Worm (Caenorhabditis elegans) whole organism, L4 larva: ENCODE data around the gene tag-329.

ENCODE experiments used
- D1046.2 ChIP-seq: fragments of 200-800 bp; sonication (Bioruptor generic); IDR thresholded peaks from 2 replicates; pipeline ENCODE4 v1.3.6; 2022; ENCODE audit warnings: missing genetic modification characterization, missing compliant biosample characterization
- F10B5.3 ChIP-seq: sonication (generic microtip); optimal IDR thresholded peaks from 2 replicates; lab custom pipeline; 2016; ENCODE audit warnings: mild to moderate bottlenecking, missing genetic modification characterization, missing compliant biosample characterization
- T20F7.1 ChIP-seq: fragments of 200-800 bp; sonication (Bioruptor generic); optimal IDR thresholded peaks from 2 replicates; lab custom pipeline; 2018; ENCODE audit warnings: mild to moderate bottlenecking, missing genetic modification characterization, missing compliant biosample characterization
- Y48G9A.11 ChIP-seq: fragments of 200-800 bp; sonication (Bioruptor generic); IDR thresholded peaks from 2 replicates; pipeline ENCODE4 v1.3.6; 2022; ENCODE audit warnings: missing genetic modification reagents, missing genetic modification characterization, missing compliant biosample characterization
- Y75B8A.6 ChIP-seq: fragments of 200-800 bp; sonication (Bioruptor generic); IDR thresholded peaks from 2 replicates; pipeline ENCODE4 v1.3.6; 2022; ENCODE audit warnings: missing genetic modification reagents, missing genetic modification characterization, missing compliant biosample characterization
- ZK546.5 ChIP-seq, 2 experiments: sonication (generic microtip); optimal IDR thresholded peaks; 2 replicates each; lab custom pipeline; 2017; ENCODE audit warnings: missing biosample characterization in 2 of 2, missing genetic modification characterization in 2 of 2
- aha-1 ChIP-seq: fragments of 150-350 bp; peaks from one replicate; lab custom pipeline; 2014; ENCODE audit warnings: missing biosample characterization, missing genetic modification characterization
- aly-2 ChIP-seq: sonication (generic microtip); optimal IDR thresholded peaks from 2 replicates; lab custom pipeline; 2018; ENCODE audit warnings: missing biosample characterization, missing genetic modification characterization
- attf-4 ChIP-seq: sonication (generic microtip); optimal IDR thresholded peaks from 3 replicates; lab custom pipeline; 2017; ENCODE audit warnings: missing biosample characterization, missing genetic modification characterization
- ceh-32 ChIP-seq: sonication (generic microtip); optimal IDR thresholded peaks from 2 replicates; lab custom pipeline; 2016; ENCODE audit warnings: mild to moderate bottlenecking, missing genetic modification characterization, missing compliant biosample characterization; ENCODE audit not compliant: poor library complexity
- ceh-44 ChIP-seq: fragments of 200-800 bp; sonication (Bioruptor generic); IDR thresholded peaks from 2 replicates; pipeline ENCODE4 v1.3.6; 2022; ENCODE audit warnings: missing genetic modification reagents, missing genetic modification characterization, missing compliant biosample characterization
- ceh-82 ChIP-seq: sonication (generic microtip); optimal IDR thresholded peaks from 2 replicates; lab custom pipeline; 2017; ENCODE audit warnings: missing biosample characterization, missing genetic modification characterization
- cey-2 ChIP-seq: sonication (generic microtip); optimal IDR thresholded peaks from 3 replicates; lab custom pipeline; 2017; ENCODE audit warnings: missing genetic modification characterization, mild to moderate bottlenecking, missing compliant biosample characterization, antibody characterized with exemption, borderline replicate concordance; ENCODE audit not compliant: insufficient read depth
- ctbp-1 ChIP-seq: fragments of 200-800 bp; sonication (Bioruptor generic); IDR thresholded peaks from 2 replicates; pipeline ENCODE4 v1.3.6; 2022; ENCODE audit warnings: missing genetic modification reagents, missing genetic modification characterization, missing compliant biosample characterization
- daf-16 ChIP-seq, 3 experiments: sonication (generic microtip); optimal IDR thresholded peaks; 2 replicates each; lab custom pipeline; 2016 to 2017; ENCODE audit warnings: missing genetic modification characterization in 3 of 3, missing genetic modification reagents in 3 of 3, mild to moderate bottlenecking in 2 of 3, missing compliant biosample characterization in 2 of 3, missing biosample characterization in 1 of 3, moderate library complexity in 1 of 3
- daf-19 ChIP-seq: fragments of 200-800 bp; sonication (Bioruptor generic); conservative IDR thresholded peaks from 2 replicates; pipeline ENCODE4 v1.3.6; 2022; ENCODE audit warnings: missing genetic modification characterization, missing compliant biosample characterization
- duxl-1 ChIP-seq: sonication (generic microtip); optimal IDR thresholded peaks from 2 replicates; lab custom pipeline; 2016; ENCODE audit warnings: mild to moderate bottlenecking, missing genetic modification characterization, moderate library complexity, missing compliant biosample characterization; ENCODE audit not compliant: poor library complexity
- dve-1 ChIP-seq: sonication (generic microtip); optimal IDR thresholded peaks from 2 replicates; lab custom pipeline; 2017; ENCODE audit warnings: antibody characterized with exemption, mild to moderate bottlenecking, missing genetic modification characterization, missing compliant biosample characterization; ENCODE audit not compliant: insufficient read depth
- egl-27 ChIP-seq: sonication (generic microtip); optimal IDR thresholded peaks from 3 replicates; lab custom pipeline; 2017; ENCODE audit warnings: missing biosample characterization, missing genetic modification reagents, missing genetic modification characterization
- fkh-10 ChIP-seq: fragments of 150-350 bp; optimal IDR thresholded peaks from 2 replicates; lab custom pipeline; 2014; ENCODE audit warnings: missing biosample characterization, missing genetic modification reagents, missing genetic modification characterization
- gei-8 ChIP-seq: fragments of 200-800 bp; sonication (Bioruptor generic); optimal IDR thresholded peaks from 2 replicates; lab custom pipeline; 2018; ENCODE audit warnings: mild to moderate bottlenecking, missing genetic modification characterization, missing compliant biosample characterization
- hlh-11 ChIP-seq: fragments of 200-800 bp; sonication (Bioruptor generic); optimal IDR thresholded peaks from 2 replicates; lab custom pipeline; 2018; ENCODE audit warnings: mild to moderate bottlenecking, missing genetic modification characterization, missing compliant biosample characterization
- lin-13 ChIP-seq: fragments of 150-350 bp; optimal IDR thresholded peaks from 2 replicates; lab custom pipeline; 2014; ENCODE audit warnings: missing biosample characterization, missing genetic modification reagents, missing genetic modification characterization
- lir-3 ChIP-seq: sonication (generic microtip); optimal IDR thresholded peaks from 2 replicates; lab custom pipeline; 2016; ENCODE audit warnings: mild to moderate bottlenecking, missing genetic modification characterization, missing compliant biosample characterization
- lsy-2 ChIP-seq, 2 experiments: fragments of 150-350 bp in 1 of 2; sonication (generic microtip) in 1 of 2; optimal IDR thresholded peaks; 2 replicates each; lab custom pipeline; 2014 to 2017; ENCODE audit warnings: missing biosample characterization in 2 of 2, missing genetic modification characterization in 2 of 2
- madf-9 ChIP-seq: fragments of 200-800 bp; sonication (Bioruptor generic); conservative IDR thresholded peaks from 2 replicates; pipeline ENCODE4 v1.3.6; 2022; ENCODE audit warnings: missing genetic modification reagents, missing genetic modification characterization, missing compliant biosample characterization
- mdl-1 ChIP-seq, 2 experiments: fragments of 150-350 bp in 1 of 2; sonication (generic microtip) in 1 of 2; optimal IDR thresholded peaks; 2 replicates each; lab custom pipeline; 2014 to 2017; ENCODE audit warnings: missing biosample characterization in 2 of 2, missing genetic modification characterization in 2 of 2
- mdt-29 ChIP-seq: fragments of 200-800 bp; sonication (Bioruptor generic); IDR thresholded peaks from 2 replicates; pipeline ENCODE4 v1.3.6; 2022; ENCODE audit warnings: missing genetic modification reagents, missing genetic modification characterization, missing compliant biosample characterization
- mxl-2 ChIP-seq: fragments of 200-800 bp; sonication (Bioruptor generic); conservative IDR thresholded peaks from 2 replicates; pipeline ENCODE4 v1.3.6; 2022; ENCODE audit warnings: missing genetic modification reagents, missing genetic modification characterization, missing compliant biosample characterization
- nhr-11 ChIP-seq: fragments of 150-350 bp; optimal IDR thresholded peaks from 2 replicates; lab custom pipeline; 2014; ENCODE audit warnings: missing biosample characterization, missing genetic modification characterization
- nhr-237 ChIP-seq: sonication (generic microtip); optimal IDR thresholded peaks from 2 replicates; lab custom pipeline; 2017; ENCODE audit warnings: missing biosample characterization, missing genetic modification characterization
- nhr-28 ChIP-seq: fragments of 150-350 bp; optimal IDR thresholded peaks from 2 replicates; lab custom pipeline; 2014; ENCODE audit warnings: missing biosample characterization, missing genetic modification characterization
- nhr-42 ChIP-seq: fragments of 200-800 bp; sonication (Bioruptor generic); IDR thresholded peaks from 2 replicates; pipeline ENCODE4 v1.3.6; 2022; ENCODE audit warnings: missing genetic modification characterization, missing compliant biosample characterization
- nhr-76 ChIP-seq: fragments of 150-350 bp; optimal IDR thresholded peaks from 2 replicates; lab custom pipeline; 2014; ENCODE audit warnings: missing biosample characterization, missing genetic modification characterization
- nhr-77 ChIP-seq: fragments of 150-350 bp; optimal IDR thresholded peaks from 2 replicates; lab custom pipeline; 2014; ENCODE audit warnings: missing biosample characterization, missing genetic modification characterization
- pha-4 ChIP-seq, 2 experiments: fragments of 150-350 bp in 1 of 2; fragments of 200-800 bp in 1 of 2; sonication (Bioruptor generic) in 1 of 2; IDR thresholded peaks in 1 of 2; optimal IDR thresholded peaks in 1 of 2; 2 replicates each; pipeline versions ENCODE4 v1.3.6 to Lab custom; 2014 to 2022; ENCODE audit warnings: missing genetic modification characterization in 2 of 2, missing genetic modification reagents in 2 of 2, missing biosample characterization in 1 of 2, missing compliant biosample characterization in 1 of 2
- pqm-1 ChIP-seq: sonication (generic microtip); optimal IDR thresholded peaks from 2 replicates; lab custom pipeline; 2017; ENCODE audit warnings: missing biosample characterization, missing genetic modification characterization
- saeg-2 ChIP-seq: fragments of 200-800 bp; sonication (Bioruptor generic); IDR thresholded peaks from 2 replicates; pipeline ENCODE4 v1.3.6; 2022; ENCODE audit warnings: missing genetic modification reagents, missing genetic modification characterization, missing compliant biosample characterization
- sdz-12 ChIP-seq: fragments of 200-800 bp; sonication (Bioruptor generic); optimal IDR thresholded peaks from 2 replicates; lab custom pipeline; 2018; ENCODE audit warnings: mild to moderate bottlenecking, missing genetic modification characterization, missing compliant biosample characterization
- set-16 ChIP-seq: fragments of 200-800 bp; sonication (Bioruptor generic); IDR thresholded peaks from 2 replicates; pipeline ENCODE4 v1.3.6; 2022; ENCODE audit warnings: missing genetic modification reagents, missing genetic modification characterization, missing compliant biosample characterization
- skn-1 ChIP-seq: fragments of 150-350 bp; optimal IDR thresholded peaks from 2 replicates; lab custom pipeline; 2014; ENCODE audit warnings: missing biosample characterization, missing genetic modification characterization
- snpc-1.2 ChIP-seq: fragments of 200-800 bp; sonication (Bioruptor generic); IDR thresholded peaks from 2 replicates; pipeline ENCODE4 v1.3.6; 2022; ENCODE audit warnings: missing genetic modification reagents, missing genetic modification characterization, missing compliant biosample characterization
- snpc-4 ChIP-seq: fragments of 150-350 bp; optimal IDR thresholded peaks from 2 replicates; lab custom pipeline; 2014; ENCODE audit warnings: missing biosample characterization, missing genetic modification characterization
- spr-3 ChIP-seq: fragments of 200-800 bp; sonication (Bioruptor generic); optimal IDR thresholded peaks from 2 replicates; lab custom pipeline; 2018; ENCODE audit warnings: mild to moderate bottlenecking, missing genetic modification characterization, missing compliant biosample characterization
- unc-39 ChIP-seq: sonication (generic microtip); optimal IDR thresholded peaks from 2 replicates; lab custom pipeline; 2017; ENCODE audit warnings: missing biosample characterization, missing genetic modification characterization
- zip-2 ChIP-seq: fragments of 150-350 bp; optimal IDR thresholded peaks from 2 replicates; lab custom pipeline; 2014; ENCODE audit warnings: missing biosample characterization, missing genetic modification characterization
- ztf-11 ChIP-seq: fragments of 150-350 bp; optimal IDR thresholded peaks from 2 replicates; lab custom pipeline; 2014; ENCODE audit warnings: missing biosample characterization, missing genetic modification characterization

The tag-329 gene

DNA sequence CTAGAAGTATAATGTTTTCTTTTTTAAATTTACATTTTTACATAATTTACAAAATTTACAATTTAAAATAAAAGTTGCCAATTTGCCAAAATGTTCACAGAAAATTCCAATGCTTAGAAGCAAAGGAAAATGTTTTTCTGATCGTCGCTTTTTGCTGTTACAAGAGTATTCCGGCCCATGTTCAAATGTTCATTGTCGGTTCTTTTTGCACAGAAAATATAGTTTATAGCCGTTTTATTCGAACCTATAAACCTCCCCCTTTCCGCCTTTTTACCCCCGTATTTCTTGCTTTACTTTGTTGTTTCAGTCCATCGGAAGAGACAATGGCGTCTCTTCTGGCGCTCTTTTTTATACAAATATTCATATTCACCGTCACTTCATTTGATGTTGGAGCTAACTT, at the start of gene tag-329:
Gene tag-329 (plus strand): TSS at position 301 of the 400 bp plus-strand sequence.
- TF ChIP-seq Y48G9A.11 (no peak), ctbp-1 (GFP tag; lab: Robert Waterston, UW) (no peak), ceh-44 (GFP tag; lab: Robert Waterston, UW) (no peak), nhr-28 (tag; lab: Kevin White, UChicago) (no peak), snpc-4 (no peak), aha-1 (tag; lab: Kevin White, UChicago) (no peak), fkh-10 (GFP tag; lab: Kevin White, UChicago) (no peak), ceh-32 (no peak), spr-3 (GFP tag; lab: Kevin White, UChicago) (no peak), nhr-76 (tag; lab: Kevin White, UChicago) (no peak), unc-39 (tag; lab: Kevin White, UChicago) (no peak), attf-4 (no peak), ceh-82 (tag; lab: Kevin White, UChicago) (no peak), set-16 (no peak), pha-4 (GFP tag; IDR thresholded peaks at IDR 0.05; lab: Robert Waterston, UW) (no peak), pha-4 (tag; optimal IDR thresholded peaks at IDR 0.05; lab: Kevin White, UChicago) (no peak)

DNA sequence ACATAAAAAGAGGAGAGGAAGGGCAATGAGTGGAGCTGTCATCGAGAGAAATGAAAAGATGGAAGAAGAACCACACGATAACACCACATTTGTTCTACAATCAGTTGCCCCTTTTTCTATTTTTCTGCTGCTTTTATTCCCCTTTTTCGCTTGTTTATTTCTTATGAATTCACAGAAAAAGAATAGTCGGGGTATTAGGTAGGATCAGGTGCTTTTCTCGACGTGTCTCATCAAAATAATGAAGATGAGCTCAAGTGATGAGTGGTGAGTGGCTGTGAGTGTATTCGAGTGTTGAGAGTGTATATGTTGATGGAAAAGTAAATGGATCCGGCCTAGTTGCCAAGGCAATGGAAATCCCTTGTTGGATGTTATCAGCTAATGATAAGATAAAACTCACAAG, 49.2 kb upstream of the tag-329 start:
- TF ChIP-seq aha-1 (tag; lab: Kevin White, UChicago) (peak; percentile 67), mxl-2 (GFP tag; lab: Robert Waterston, UW) (no peak)

DNA sequence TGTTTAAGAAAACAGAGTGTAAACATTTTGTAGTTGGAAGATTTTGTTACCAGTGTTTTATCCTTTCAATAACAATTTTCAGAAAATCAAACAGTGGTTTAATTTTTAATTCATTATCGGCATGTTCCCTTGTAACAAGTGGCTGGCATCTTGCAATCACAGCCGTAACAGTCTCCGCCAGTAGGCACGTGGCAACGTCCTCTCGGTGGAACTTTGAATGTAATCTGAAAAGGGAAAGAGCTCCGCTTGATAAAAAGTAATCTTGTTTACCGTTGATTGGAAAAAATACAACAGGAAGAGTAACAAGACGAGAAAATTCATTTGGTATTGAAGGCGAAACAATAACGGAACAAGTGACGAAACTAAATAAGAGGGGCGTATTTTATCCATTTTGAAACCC, 45.3 kb upstream of the tag-329 start, which contains the start of gene K06A4.10:
Gene K06A4.10 (minus strand): TSS at position 390 of the 400 bp plus-strand sequence.
- no peak for TF ChIP-seq D1046.2 (GFP tag; lab: Robert Waterston, UW)
- TF ChIP-seq nhr-42 (GFP tag; lab: Robert Waterston, UW), result no peak
- TF ChIP-seq daf-19, result no peak
- TF ChIP-seq duxl-1 (tag; lab: Kevin White, UChicago), result no peak
- no peak for TF ChIP-seq sdz-12
- no peak for TF ChIP-seq lir-3 (tag; lab: Kevin White, UChicago)
- TF ChIP-seq Y75B8A.6 (GFP tag; lab: Robert Waterston, UW), result no peak
- no peak for TF ChIP-seq nhr-11
- no peak for TF ChIP-seq aly-2 (tag; lab: Kevin White, UChicago)
- peak; percentile 53 for TF ChIP-seq hlh-11 (tag; lab: Kevin White, UChicago)
- TF ChIP-seq T20F7.1 (GFP tag; lab: Kevin White, UChicago), result no peak
- TF ChIP-seq ztf-11, result no peak
- peak; percentile 13 for TF ChIP-seq nhr-28 (tag; lab: Kevin White, UChicago)
- no peak for TF ChIP-seq zip-2
- TF ChIP-seq skn-1, result no peak
- TF ChIP-seq gei-8 (GFP tag; lab: Kevin White, UChicago), result no peak
- TF ChIP-seq mdt-29 (GFP tag; lab: Robert Waterston, UW), result no peak
- no peak for TF ChIP-seq ceh-32
- TF ChIP-seq nhr-76 (tag; lab: Kevin White, UChicago), result no peak
- TF ChIP-seq dve-1 (tag; lab: Kevin White, UChicago), result peak; percentile 31
- TF ChIP-seq cey-2 (tag; lab: Kevin White, UChicago), result no peak
- TF ChIP-seq aha-1 (tag; lab: Kevin White, UChicago), result no peak
- peak; percentile 36 for TF ChIP-seq nhr-77 (tag; lab: Kevin White, UChicago)
- no peak for TF ChIP-seq ceh-44 (GFP tag; lab: Robert Waterston, UW)
- peak in 1 of 2 experiments; percentile 38 for TF ChIP-seq mdl-1 (tag; optimal IDR thresholded peaks at IDR 0.05; lab: Kevin White, UChicago)
- TF ChIP-seq nhr-237 (tag; lab: Kevin White, UChicago), result no peak
- TF ChIP-seq attf-4, result no peak
- TF ChIP-seq lsy-2 (tag; optimal IDR thresholded peaks at IDR 0.05; lab: Kevin White, UChicago), result no peak
- no peak for TF ChIP-seq Y48G9A.11
- no peak for TF ChIP-seq daf-16 (GFP tag; optimal IDR thresholded peaks at IDR 0.05; lab: Kevin White, UChicago)
- TF ChIP-seq daf-16 (tag; optimal IDR thresholded peaks at IDR 0.05; lab: Kevin White, UChicago), result peak; percentile 64
- TF ChIP-seq lin-13, result no peak
- TF ChIP-seq madf-9 (GFP tag; lab: Robert Waterston, UW), result no peak
- TF ChIP-seq saeg-2, result no peak
- no peak for TF ChIP-seq egl-27
- TF ChIP-seq F10B5.3 (tag; lab: Kevin White, UChicago), result no peak
- TF ChIP-seq snpc-1.2, result no peak
- TF ChIP-seq ZK546.5 (tag; optimal IDR thresholded peaks at IDR 0.05; lab: Kevin White, UChicago), result no peak
- TF ChIP-seq pqm-1 (tag; lab: Kevin White, UChicago), result no peak
